Worm (Caenorhabditis elegans) whole organism, midembryonic: Measurements from ENCODE around the gene C16C8.21.

Experiments used
- T22C8.4 ChIP-seq: fragments of 200-800 bp; sonication (Bioruptor generic); IDR thresholded peaks from 2 replicates; pipeline ENCODE4 v1.3.6; 2022; ENCODE audit warnings: missing genetic modification characterization, missing compliant biosample characterization
- flt-1 ChIP-seq: fragments of 200-800 bp; sonication (Bioruptor generic); IDR thresholded peaks from 2 replicates; pipeline ENCODE4 v1.3.6; 2022; ENCODE audit warnings: missing genetic modification characterization, missing compliant biosample characterization
- med-1 ChIP-seq: sonication (generic microtip); optimal IDR thresholded peaks from 2 replicates; lab custom pipeline; 2017; ENCODE audit warnings: missing genetic modification characterization, mild to moderate bottlenecking, missing compliant biosample characterization, antibody characterized with exemption, missing genetic modification reagents; ENCODE audit not compliant: insufficient read depth
- ref-1 ChIP-seq: fragments of 200-800 bp; sonication (Bioruptor generic); conservative IDR thresholded peaks from 2 replicates; pipeline ENCODE4 v1.3.6; 2022; ENCODE audit warnings: missing genetic modification reagents, missing genetic modification characterization, missing compliant biosample characterization
- tab-1 ChIP-seq: fragments of 200-800 bp; sonication (Bioruptor generic); IDR thresholded peaks from 2 replicates; pipeline ENCODE4 v1.3.6; 2022; ENCODE audit warnings: missing genetic modification characterization, missing compliant biosample characterization
- ztf-23 ChIP-seq: fragments of 200-800 bp; sonication (Bioruptor generic); IDR thresholded peaks from 2 replicates; pipeline ENCODE4 v1.3.6; 2022; ENCODE audit warnings: missing genetic modification reagents, missing genetic modification characterization, missing compliant biosample characterization
- ztf-29 ChIP-seq: fragments of 200-800 bp; sonication (Bioruptor generic); IDR thresholded peaks from 2 replicates; pipeline ENCODE4 v1.3.6; 2022; ENCODE audit warnings: missing genetic modification reagents, missing genetic modification characterization, missing compliant biosample characterization

- TF ChIP-seq flt-1 (no peak), ref-1 (GFP tag; lab: Robert Waterston, UW) (no peak), med-1 (GFP tag; lab: Kevin White, UChicago) (no peak), ztf-29 (GFP tag; lab: Robert Waterston, UW) (no peak; the same call in 1 of the 2 replicates), T22C8.4 (GFP tag; lab: Robert Waterston, UW) (no peak), ztf-23 (GFP tag; lab: Robert Waterston, UW) (no peak), tab-1 (no peak)
These were observed 10.2 kb downstream of the C16C8.21 start, which contains the start of the genes C16C8.26 and C16C8.19 for ce11 chrII:3458209-3458608.
